Fruit fly (Drosophila melanogaster): Measurements from ENCODE around the gene Ptpmeg.

Gene Ptpmeg

dm6 chr3L:319145-320009 is 8.5 kb upstream of the Ptpmeg start, which contains the start of gene fwd (continued):
- TF ChIP-seq CG11695 (GFP tag; IDR thresholded peaks at IDR 0.05), result no peak
- TF ChIP-seq CG10366 (GFP tag; IDR thresholded peaks at IDR 0.05), result no peak
- peak in 1 of 2 experiments; percentile 54 for TF ChIP-seq Hr51 (GFP tag; optimal IDR thresholded peaks at IDR 0.05)
- peak; percentile 68 for TF ChIP-seq Deaf1 (tag; optimal IDR thresholded peaks at IDR 0.05)
- peak; percentile 14; the same call in 1 of the 2 replicates for TF ChIP-seq ttk (GFP tag; IDR thresholded peaks at IDR 0.05)
- TF ChIP-seq unpg (GFP tag; optimal IDR thresholded peaks at IDR 0.05), result peak; percentile 26
- no peak for TF ChIP-seq CG11504 (tag; optimal IDR thresholded peaks at IDR 0.05)
- TF ChIP-seq abd-A (tag; optimal IDR thresholded peaks at IDR 0.05), result no peak
- peak; percentile 26 for TF ChIP-seq HHEX (GFP tag; optimal IDR thresholded peaks at IDR 0.05)
- peak; percentile 28 for TF ChIP-seq CG7987 (GFP tag; optimal IDR thresholded peaks at IDR 0.05)
- TF ChIP-seq CG3065 (GFP tag; optimal IDR thresholded peaks at IDR 0.05), result no peak
- peak; percentile 38 for TF ChIP-seq CG3163 (GFP tag; optimal IDR thresholded peaks at IDR 0.05)
- TF ChIP-seq CG1529 (GFP tag; optimal IDR thresholded peaks at IDR 0.05), result no peak
- TF ChIP-seq Taf1 (GFP tag; IDR thresholded peaks at IDR 0.05), result no peak
- TF ChIP-seq CG4282 (GFP tag; optimal IDR thresholded peaks at IDR 0.05), result peak; percentile 63
- TF ChIP-seq Spps (tag; optimal IDR thresholded peaks at IDR 0.05), result peak; percentile 3
- no peak for TF ChIP-seq crc (GFP tag; optimal IDR thresholded peaks at IDR 0.05)
- peak; percentile 13; the same call in 1 of the 2 replicates for TF ChIP-seq Xrp1 (GFP tag; IDR thresholded peaks at IDR 0.05)
- TF ChIP-seq CG15514 (GFP tag; optimal IDR thresholded peaks at IDR 0.05), result peak; percentile 81
- TF ChIP-seq pros (GFP tag; optimal IDR thresholded peaks at IDR 0.05), result peak; percentile 64
- TF ChIP-seq lbe (GFP tag; optimal IDR thresholded peaks at IDR 0.05), result peak; percentile 24
- TF ChIP-seq Ada2b (GFP tag; IDR thresholded peaks at IDR 0.05), result no peak
- TF ChIP-seq lab (GFP tag; optimal IDR thresholded peaks at IDR 0.05), result no peak
- TF ChIP-seq Jarid2 (GFP tag; optimal IDR thresholded peaks at IDR 0.05), result peak; percentile 90
- peak; percentile 31 for TF ChIP-seq CG12769 (tag; optimal IDR thresholded peaks at IDR 0.05)
- TF ChIP-seq nerfin-1 (tag; optimal IDR thresholded peaks at IDR 0.05), result peak; percentile 38
- peak; percentile 45; the same call in 1 of the 2 replicates for TF ChIP-seq vvl (GFP tag; IDR thresholded peaks at IDR 0.05)
- no peak for TF ChIP-seq CG16815 (GFP tag; optimal IDR thresholded peaks at IDR 0.05)
- TF ChIP-seq mam (GFP tag; optimal IDR thresholded peaks at IDR 0.05), result peak; percentile 14
- peak; percentile 77 for TF ChIP-seq CG7271 (tag; optimal IDR thresholded peaks at IDR 0.05)
- TF ChIP-seq CG32532 (GFP tag; IDR thresholded peaks at IDR 0.05), result peak; percentile 36; the same call in 1 of the 2 replicates
- TF ChIP-seq kah (GFP tag; optimal IDR thresholded peaks at IDR 0.05), result no peak
- TF ChIP-seq CG5953 (GFP tag; IDR thresholded peaks at IDR 0.05), result no peak
- TF ChIP-seq CG7556 (GFP tag; optimal IDR thresholded peaks at IDR 0.05), result peak; percentile 19
- no peak for TF ChIP-seq CG10462 (GFP tag; optimal IDR thresholded peaks at IDR 0.05)
- TF ChIP-seq Fer1 (GFP tag; optimal IDR thresholded peaks at IDR 0.05), result peak; percentile 43
- peak; percentile 53 for TF ChIP-seq Sry-δ (GFP tag; optimal IDR thresholded peaks at IDR 0.05)
- TF ChIP-seq sim (GFP tag; IDR thresholded peaks at IDR 0.05), result no peak
- peak; percentile 53 for TF ChIP-seq jumu (GFP tag; optimal IDR thresholded peaks at IDR 0.05)
- peak; percentile 60 for TF ChIP-seq Dp (GFP tag; optimal IDR thresholded peaks at IDR 0.05)
- peak; percentile 44 for TF ChIP-seq Max (GFP tag; optimal IDR thresholded peaks at IDR 0.05)
- TF ChIP-seq Adf1 (GFP tag; IDR thresholded peaks at IDR 0.05), result peak; percentile 88
- TF ChIP-seq Meics (GFP tag; optimal IDR thresholded peaks at IDR 0.05), result peak; percentile 14
- no peak for TF ChIP-seq Usf (GFP tag; optimal IDR thresholded peaks at IDR 0.05)
- peak; percentile 13 for TF ChIP-seq CG4328 (GFP tag; optimal IDR thresholded peaks at IDR 0.05)
- peak; percentile 16 for TF ChIP-seq sd (tag; optimal IDR thresholded peaks at IDR 0.05)
- TF ChIP-seq CG2875 (GFP tag; optimal IDR thresholded peaks at IDR 0.05), result peak; percentile 22
- no peak for TF ChIP-seq CG6254 (GFP tag; optimal IDR thresholded peaks at IDR 0.05)

Measured in whole organism, embryonic.